Fruit fly (Drosophila melanogaster): ENCODE measurements around the gene CG14439.

DNA sequence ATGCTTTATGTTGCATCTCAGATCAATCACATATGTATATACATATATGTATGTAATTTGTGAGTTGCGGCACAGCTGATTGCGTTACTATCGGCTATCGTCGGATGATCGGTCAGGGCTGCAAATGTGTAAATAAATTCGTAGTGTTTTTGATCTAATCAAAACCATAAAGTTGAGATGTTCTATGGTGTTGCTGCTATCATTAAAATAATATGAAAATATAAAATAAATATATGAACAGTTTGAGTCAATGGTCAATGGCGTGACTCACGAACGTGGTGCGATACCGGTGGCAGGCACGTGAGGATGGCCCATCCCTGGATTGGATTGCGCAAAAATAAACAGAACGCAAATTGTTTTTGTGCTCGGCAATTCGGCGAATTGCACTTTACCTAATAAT is 23.6 kb downstream of the CG14439 start, which contains the start of gene Coq7:
- TF ChIP-seq CTCF (optimal IDR thresholded peaks at IDR 0.05) = no peak
- TF ChIP-seq CG8478 (optimal IDR thresholded peaks at IDR 0.05) = no peak
